Fruit fly (Drosophila melanogaster): ENCODE measurements around the gene kairos.

kairos gene

DNA sequence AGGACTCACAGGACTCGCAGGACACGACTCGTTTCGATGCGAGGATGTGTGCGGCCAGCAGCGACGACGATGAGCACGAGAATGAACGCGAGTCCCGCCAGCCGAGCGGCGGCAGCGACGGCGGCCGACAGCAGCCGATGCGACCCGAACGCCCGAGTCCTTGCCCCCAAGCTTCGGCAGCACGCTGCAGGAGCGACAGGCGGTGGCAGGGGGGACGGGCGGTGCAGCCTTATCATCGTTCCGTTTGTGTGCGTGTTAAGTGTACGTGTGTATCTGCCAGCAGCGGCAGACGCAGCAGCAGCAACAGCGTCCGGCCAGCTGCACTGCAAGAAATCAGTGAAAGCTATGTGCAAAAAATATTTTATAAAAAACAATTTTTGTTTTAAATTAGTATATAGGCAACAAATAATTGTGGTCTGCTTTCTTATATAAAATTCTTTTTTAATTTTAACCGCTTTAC, at the start of gene kairos:
Gene kairos, minus strand, starts transcription at position 51 of the 460 bp plus-strand sequence.
- TF ChIP-seq Sin3A (optimal IDR thresholded peaks at IDR 0.05): no peak
- no peak for TF ChIP-seq insv (optimal IDR thresholded peaks at IDR 0.05)
- no peak for TF ChIP-seq Myc (optimal IDR thresholded peaks at IDR 0.05)
- TF ChIP-seq psq (optimal IDR thresholded peaks at IDR 0.05): no peak
- no peak for TF ChIP-seq ttk (optimal IDR thresholded peaks at IDR 0.05)
- no peak for TF ChIP-seq h (optimal IDR thresholded peaks at IDR 0.05)

dm6 chrX:18405567-18406059, 49.6 kb upstream of the kairos start:
- no peak for TF ChIP-seq Sin3A (optimal IDR thresholded peaks at IDR 0.05)
- TF ChIP-seq psq (optimal IDR thresholded peaks at IDR 0.05): no peak
- no peak for TF ChIP-seq h (optimal IDR thresholded peaks at IDR 0.05)
- no peak for TF ChIP-seq insv (optimal IDR thresholded peaks at IDR 0.05)
- no peak for TF ChIP-seq ttk (optimal IDR thresholded peaks at IDR 0.05)
- TF ChIP-seq Myc (optimal IDR thresholded peaks at IDR 0.05): no peak

DNA sequence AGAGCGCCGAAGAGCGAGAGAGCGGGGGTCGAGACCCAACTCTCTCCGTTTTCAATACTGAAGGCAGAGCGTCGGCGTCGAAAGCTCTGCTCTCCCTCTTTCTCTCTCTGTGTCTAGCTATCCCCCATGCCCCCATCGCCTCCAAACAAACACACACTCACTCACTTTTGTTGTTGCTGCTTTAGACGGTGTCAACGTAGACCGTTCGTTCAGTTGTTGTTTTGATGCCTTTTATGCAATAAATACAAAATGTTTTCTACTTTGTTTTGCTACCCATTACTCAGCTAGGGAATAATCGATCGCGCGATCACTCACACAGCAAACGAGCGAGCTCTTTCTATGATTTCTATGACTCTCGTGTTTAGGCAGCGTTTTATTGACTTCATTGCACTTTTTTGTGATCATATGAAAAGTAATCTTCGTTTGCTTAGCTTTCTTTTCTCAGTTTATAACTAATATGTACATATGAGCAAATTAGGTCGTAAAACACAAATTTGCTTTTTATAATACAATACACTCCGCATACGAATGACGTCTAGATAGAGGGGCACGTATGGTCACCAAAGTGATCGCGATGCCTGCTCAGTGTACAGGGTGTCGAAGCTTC, 48.7 kb upstream of the kairos start:
- TF ChIP-seq insv (optimal IDR thresholded peaks at IDR 0.05) (no peak), ttk (optimal IDR thresholded peaks at IDR 0.05) (no peak), psq (optimal IDR thresholded peaks at IDR 0.05) (no peak), Myc (optimal IDR thresholded peaks at IDR 0.05) (no peak), Sin3A (optimal IDR thresholded peaks at IDR 0.05) (no peak), h (optimal IDR thresholded peaks at IDR 0.05) (no peak)

DNA sequence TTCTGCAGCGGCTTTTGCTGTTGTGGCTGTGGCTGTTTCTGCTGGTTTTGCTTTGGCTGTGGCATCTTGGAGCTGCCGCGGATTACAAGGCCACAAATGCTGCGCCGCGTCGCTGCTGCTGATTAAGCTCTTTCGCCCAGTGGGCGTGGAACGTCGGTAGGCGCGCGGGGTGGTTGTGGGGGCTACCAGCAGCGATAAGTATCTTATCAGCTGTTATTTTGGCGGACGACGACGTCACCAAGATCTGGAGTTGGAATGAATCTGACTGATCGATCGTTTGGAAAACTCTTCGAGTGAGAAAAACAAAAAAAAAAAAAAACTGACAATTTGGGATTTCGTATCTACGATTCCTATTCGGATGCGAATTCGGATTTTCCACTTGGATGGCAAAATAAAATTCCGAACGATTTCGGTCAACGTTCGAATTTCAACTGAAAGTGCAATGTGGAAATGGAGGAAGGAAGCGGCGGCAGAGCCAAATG, 48.2 kb upstream of the kairos start:
- TF ChIP-seq Sin3A (optimal IDR thresholded peaks at IDR 0.05): no peak
- TF ChIP-seq Myc (optimal IDR thresholded peaks at IDR 0.05): no peak
- no peak for TF ChIP-seq insv (optimal IDR thresholded peaks at IDR 0.05)

DNA sequence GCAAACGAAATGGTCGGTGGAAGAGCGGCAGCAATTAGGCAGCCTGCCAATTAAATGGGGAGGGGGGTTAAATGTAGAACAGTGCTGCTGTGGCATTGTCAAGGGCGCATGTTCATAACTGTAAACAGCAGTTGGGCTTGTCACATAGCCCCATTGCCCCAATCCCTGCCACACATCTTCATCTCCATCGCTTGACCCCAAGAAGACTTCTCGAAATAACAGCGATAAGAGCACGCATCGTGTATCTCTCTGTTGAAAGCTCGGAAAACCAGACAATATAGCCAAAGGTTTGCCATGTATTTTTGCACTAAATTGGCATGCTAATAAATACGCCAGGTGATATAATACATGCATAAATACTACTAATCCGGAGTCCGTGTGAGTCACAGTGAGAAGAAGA, 46.6 kb upstream of the kairos start:
- TF ChIP-seq h (optimal IDR thresholded peaks at IDR 0.05): no peak
- TF ChIP-seq insv (optimal IDR thresholded peaks at IDR 0.05): no peak
- no peak for TF ChIP-seq psq (optimal IDR thresholded peaks at IDR 0.05)
- TF ChIP-seq Myc (optimal IDR thresholded peaks at IDR 0.05): no peak
- no peak for TF ChIP-seq ttk (optimal IDR thresholded peaks at IDR 0.05)
- no peak for TF ChIP-seq Sin3A (optimal IDR thresholded peaks at IDR 0.05)

DNA sequence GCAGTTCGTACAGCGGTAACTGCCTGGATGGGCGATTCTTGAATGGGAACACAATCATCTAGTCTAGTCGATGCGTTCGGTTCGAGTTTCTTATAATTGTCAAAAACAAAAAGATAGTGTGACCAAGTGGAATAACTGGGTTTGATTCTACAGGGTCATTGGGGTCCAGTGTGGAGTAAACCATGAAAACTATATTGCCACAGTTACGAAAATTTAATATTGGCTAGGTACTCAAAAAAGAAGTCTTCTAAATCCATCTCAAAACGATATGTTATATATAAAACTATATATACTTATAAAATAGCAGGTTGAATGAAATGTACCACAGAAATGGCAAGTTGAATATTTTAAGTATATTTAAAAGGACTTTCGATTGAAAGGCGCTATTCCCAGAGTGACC, 44.0 kb upstream of the kairos start, which contains the start of gene CG34328:
Gene CG34328, minus strand, starts transcription at position 101 of the 400 bp plus-strand sequence.
- TF ChIP-seq Myc (optimal IDR thresholded peaks at IDR 0.05) (no peak), ttk (optimal IDR thresholded peaks at IDR 0.05) (no peak)

DNA sequence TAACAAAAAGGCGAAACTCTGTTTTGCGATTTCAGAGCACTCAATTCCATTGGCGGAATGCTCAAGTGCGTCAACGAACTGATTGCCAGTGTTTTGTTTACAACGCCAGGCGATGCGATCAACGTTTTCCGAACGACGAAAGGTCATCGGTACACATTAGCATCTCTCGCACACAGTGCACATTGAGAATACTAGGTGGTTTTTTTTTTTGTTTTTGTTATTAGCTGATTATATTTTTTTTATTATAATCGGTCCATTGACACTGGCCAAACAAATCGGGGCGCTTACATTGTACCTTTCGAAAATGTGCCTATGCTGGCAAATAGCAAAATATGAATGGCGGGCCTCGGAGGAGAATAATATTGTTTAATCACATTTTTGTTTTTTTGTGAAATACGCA, 39.2 kb upstream of the kairos start:
- no peak for TF ChIP-seq Myc (optimal IDR thresholded peaks at IDR 0.05)

DNA sequence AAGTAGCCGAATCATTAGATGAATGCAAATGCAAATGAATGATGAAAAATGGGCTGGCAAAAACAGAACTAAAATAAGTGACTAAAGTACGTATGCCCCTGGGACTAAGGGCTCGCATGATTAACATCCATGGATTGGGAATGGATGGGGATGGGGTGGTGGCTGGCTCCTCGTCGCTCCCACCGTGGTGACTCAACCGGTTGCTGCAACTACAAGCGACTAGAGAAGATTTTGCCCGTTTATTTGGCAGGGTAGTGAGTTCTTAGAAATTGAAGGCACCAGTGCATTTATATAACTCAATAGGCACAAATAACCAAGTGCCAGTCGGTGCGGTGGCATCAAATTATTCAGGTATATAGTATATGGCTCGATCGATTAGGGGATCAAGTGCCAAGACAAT, 30.8 kb upstream of the kairos start, which contains the start of gene Tsf1:
Gene Tsf1, plus strand, starts transcription at position 301 of the 400 bp plus-strand sequence.
- TF ChIP-seq Myc (optimal IDR thresholded peaks at IDR 0.05) (no peak), Sin3A (optimal IDR thresholded peaks at IDR 0.05) (no peak), psq (optimal IDR thresholded peaks at IDR 0.05) (no peak), insv (optimal IDR thresholded peaks at IDR 0.05) (no peak), ttk (optimal IDR thresholded peaks at IDR 0.05) (no peak), h (optimal IDR thresholded peaks at IDR 0.05) (no peak)

DNA sequence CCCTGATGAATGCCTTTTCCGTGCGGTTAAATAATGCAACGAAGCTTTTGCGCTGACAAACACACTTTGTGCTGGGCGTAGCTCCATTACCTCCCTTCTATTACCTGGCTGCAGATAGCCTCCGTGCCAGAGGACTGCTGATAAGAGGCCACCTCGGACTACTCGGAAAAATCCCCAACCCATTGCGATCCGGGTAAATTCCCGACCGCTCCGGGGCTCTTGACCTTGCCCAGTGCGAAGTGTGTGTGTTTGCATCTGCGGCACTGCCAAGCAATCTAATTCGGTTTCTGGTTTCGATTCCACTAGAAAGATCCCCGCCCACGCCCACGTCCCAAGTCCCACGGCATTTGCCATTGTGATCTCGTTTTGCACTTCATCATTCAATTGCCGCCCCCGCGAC, 29.8 kb upstream of the kairos start:
- TF ChIP-seq psq (optimal IDR thresholded peaks at IDR 0.05): no peak
- no peak for TF ChIP-seq ttk (optimal IDR thresholded peaks at IDR 0.05)
- TF ChIP-seq Sin3A (optimal IDR thresholded peaks at IDR 0.05): no peak
- TF ChIP-seq Myc (optimal IDR thresholded peaks at IDR 0.05): no peak
- TF ChIP-seq h (optimal IDR thresholded peaks at IDR 0.05): no peak
- TF ChIP-seq insv (optimal IDR thresholded peaks at IDR 0.05): no peak

DNA sequence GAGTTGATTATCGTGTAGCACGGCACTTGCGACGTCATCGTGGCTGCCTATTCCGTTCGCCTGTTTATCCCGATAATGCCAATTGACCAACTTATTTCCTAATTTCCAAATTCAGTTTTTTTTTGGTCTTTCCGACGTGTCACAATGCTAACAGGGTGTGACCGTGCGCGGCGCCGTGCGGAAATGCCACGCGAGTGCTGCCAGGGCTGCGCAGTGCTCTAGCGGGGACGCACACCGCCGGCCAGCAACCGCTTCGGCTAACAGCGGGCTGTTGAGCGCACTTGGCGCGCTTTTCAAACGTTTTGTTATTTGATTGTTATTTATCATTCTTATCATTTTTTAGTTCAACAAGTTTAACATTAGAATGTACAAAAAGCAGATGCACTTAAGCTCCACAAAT, 29.1 kb upstream of the kairos start, which contains the start of gene betaCOP:
Gene betaCOP, minus strand, starts transcription at position 187 of the 400 bp plus-strand sequence.
- TF ChIP-seq h (optimal IDR thresholded peaks at IDR 0.05) (no peak), ttk (optimal IDR thresholded peaks at IDR 0.05) (no peak), Sin3A (optimal IDR thresholded peaks at IDR 0.05) (no peak), psq (optimal IDR thresholded peaks at IDR 0.05) (no peak), Myc (optimal IDR thresholded peaks at IDR 0.05) (no peak), insv (optimal IDR thresholded peaks at IDR 0.05) (no peak)

DNA sequence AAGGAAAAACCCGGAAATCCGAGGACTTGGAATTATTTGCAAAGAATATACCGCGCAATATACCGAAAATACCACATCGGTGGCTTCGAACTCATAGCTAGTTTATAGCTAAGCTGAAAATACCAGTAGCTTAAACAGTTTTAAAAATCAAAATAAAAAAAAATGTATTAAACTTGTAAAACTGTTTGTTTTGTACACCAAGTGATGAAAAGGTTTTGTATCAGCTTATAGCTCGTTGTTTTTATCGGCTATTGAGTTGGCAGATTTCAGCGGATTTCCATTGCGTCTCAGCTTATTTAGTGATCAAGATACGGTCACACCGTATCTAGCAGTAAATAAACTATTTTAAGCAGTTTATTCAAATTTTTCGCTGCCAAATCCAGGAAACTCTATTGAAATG, 23.8 kb upstream of the kairos start, which contains the start of the genes por and CG6179:
Gene por, minus strand, starts transcription at position 64 of the 400 bp plus-strand sequence.
Gene CG6179, plus strand, starts transcription at position 292 of the 400 bp plus-strand sequence.
- TF ChIP-seq insv (optimal IDR thresholded peaks at IDR 0.05) (no peak), Myc (optimal IDR thresholded peaks at IDR 0.05) (no peak), psq (optimal IDR thresholded peaks at IDR 0.05) (no peak), h (optimal IDR thresholded peaks at IDR 0.05) (no peak), Sin3A (optimal IDR thresholded peaks at IDR 0.05) (no peak), ttk (optimal IDR thresholded peaks at IDR 0.05) (no peak)

dm6 chrX:18374421-18374935, 18.5 kb upstream of the kairos start:
- TF ChIP-seq insv (optimal IDR thresholded peaks at IDR 0.05) (no peak), Sin3A (optimal IDR thresholded peaks at IDR 0.05) (no peak), h (optimal IDR thresholded peaks at IDR 0.05) (no peak), psq (optimal IDR thresholded peaks at IDR 0.05) (no peak), ttk (optimal IDR thresholded peaks at IDR 0.05) (no peak), Myc (optimal IDR thresholded peaks at IDR 0.05) (no peak)
